Fruit fly (Drosophila melanogaster) whole organism, embryonic: Measurements from ENCODE around the gene CG15549.

Experiments used
- BEAF-32 ChIP-seq: fragments of 200-800 bp; sonication (Bioruptor generic); optimal IDR thresholded peaks from 3 replicates; lab custom pipeline; 2017; ENCODE audit warnings: missing biosample characterization, missing genetic modification characterization, mild to moderate bottlenecking, moderate library complexity, missing genetic modification reagents
- BtbVII ChIP-seq: fragments of 200-800 bp; sonication (Bioruptor generic); optimal IDR thresholded peaks from 3 replicates; lab custom pipeline; 2017; ENCODE audit warnings: missing biosample characterization, mild to moderate bottlenecking, missing genetic modification characterization
- CG10147 ChIP-seq: fragments of 200-800 bp; sonication (Bioruptor generic); optimal IDR thresholded peaks from 2 replicates; lab custom pipeline; 2019; ENCODE audit warnings: missing biosample characterization, mild to moderate bottlenecking, missing genetic modification characterization, moderate library complexity
- CG10267 ChIP-seq: fragments of 200-800 bp; sonication (Bioruptor generic); optimal IDR thresholded peaks from 2 replicates; lab custom pipeline; 2018; ENCODE audit warnings: missing biosample characterization, mild to moderate bottlenecking, missing genetic modification characterization, moderate library complexity
- CG10654 ChIP-seq: fragments of 200-800 bp; sonication (Bioruptor generic); optimal IDR thresholded peaks from 2 replicates; lab custom pipeline; 2016; ENCODE audit warnings: missing biosample characterization, missing genetic modification characterization
- CG12104 ChIP-seq: fragments of 200-800 bp; sonication (Bioruptor generic); optimal IDR thresholded peaks from 3 replicates; lab custom pipeline; 2016; ENCODE audit warnings: missing biosample characterization, missing genetic modification characterization
- CG13424 ChIP-seq: fragments of 200-800 bp; sonication (Bioruptor generic); optimal IDR thresholded peaks from 2 replicates; lab custom pipeline; 2019; ENCODE audit warnings: missing biosample characterization, mild to moderate bottlenecking, missing genetic modification characterization, moderate library complexity
- CG1603 ChIP-seq: fragments of 200-800 bp; sonication (Bioruptor generic); optimal IDR thresholded peaks from 2 replicates; lab custom pipeline; 2019; ENCODE audit warnings: missing biosample characterization, mild to moderate bottlenecking, missing genetic modification characterization, moderate library complexity
- CG1792 ChIP-seq: fragments of 200-800 bp; sonication (Bioruptor generic); optimal IDR thresholded peaks from 2 replicates; lab custom pipeline; 2016; ENCODE audit warnings: missing biosample characterization, missing genetic modification characterization
- CG2889 ChIP-seq: fragments of 200-800 bp; sonication (Bioruptor generic); IDR thresholded peaks from 3 replicates; pipeline ENCODE4 v1.3.6; 2022; ENCODE audit warnings: missing biosample characterization, missing genetic modification characterization
- CG6689 ChIP-seq: fragments of 200-800 bp; sonication (Bioruptor generic); IDR thresholded peaks from 2 replicates; pipeline ENCODE4 v1.3.6; 2022; ENCODE audit warnings: missing biosample characterization, missing genetic modification characterization
- CG7556 ChIP-seq: fragments of 200-800 bp; sonication (Bioruptor generic); optimal IDR thresholded peaks from 2 replicates; lab custom pipeline; 2017; ENCODE audit warnings: missing biosample characterization, mild to moderate bottlenecking, missing genetic modification characterization
- CG9727 ChIP-seq: fragments of 200-800 bp; sonication (Bioruptor generic); optimal IDR thresholded peaks from 3 replicates; lab custom pipeline; 2017; ENCODE audit warnings: missing biosample characterization, mild to moderate bottlenecking, missing genetic modification characterization
- Fer3 ChIP-seq: fragments of 200-800 bp; sonication (Bioruptor generic); optimal IDR thresholded peaks from 2 replicates; lab custom pipeline; 2018; ENCODE audit warnings: missing biosample characterization, mild to moderate bottlenecking, missing genetic modification characterization, moderate library complexity
- GATAe ChIP-seq: fragments of 200-800 bp; sonication (Bioruptor generic); conservative IDR thresholded peaks from 2 replicates; pipeline ENCODE4 v1.3.6; 2022; ENCODE audit warnings: missing biosample characterization, missing genetic modification characterization
- Hand ChIP-seq: fragments of 200-800 bp; sonication (Bioruptor generic); optimal IDR thresholded peaks from 2 replicates; lab custom pipeline; 2017; ENCODE audit warnings: mild to moderate bottlenecking, missing biosample characterization, missing genetic modification reagents, missing genetic modification characterization
- MESR4 ChIP-seq: fragments of 200-800 bp; sonication (Bioruptor generic); optimal IDR thresholded peaks from 2 replicates; lab custom pipeline; 2018; ENCODE audit warnings: missing biosample characterization, mild to moderate bottlenecking, missing genetic modification characterization, moderate library complexity
- Med ChIP-seq: fragments of 200-800 bp; sonication (Bioruptor generic); peaks from one replicate; lab custom pipeline; 2016; ENCODE audit warnings: missing biosample characterization, missing genetic modification characterization, mild to moderate bottlenecking, inconsistent platforms, moderate library complexity
- Mes4 ChIP-seq: fragments of 200-800 bp; sonication (Bioruptor generic); optimal IDR thresholded peaks from 2 replicates; lab custom pipeline; 2016; ENCODE audit warnings: missing biosample characterization, missing genetic modification characterization
- Opbp ChIP-seq: fragments of 200-800 bp; sonication (Bioruptor generic); IDR thresholded peaks from 3 replicates; pipeline ENCODE4 v1.3.6; 2022; ENCODE audit warnings: missing biosample characterization, missing genetic modification characterization; ENCODE audit not compliant: partially characterized antibody
- Pdp1 ChIP-seq, 2 experiments: fragments of 200-800 bp; sonication (Bioruptor generic); optimal IDR thresholded peaks; 3 replicates each; lab custom pipeline; 2016; ENCODE audit warnings: missing biosample characterization in 2 of 2, missing genetic modification characterization in 2 of 2, mild to moderate bottlenecking in 1 of 2, moderate library complexity in 1 of 2
- Ptx1 ChIP-seq: fragments of 200-800 bp; sonication (Bioruptor generic); IDR thresholded peaks from 2 replicates; pipeline ENCODE4 v1.3.6; 2022; ENCODE audit warnings: missing biosample characterization, missing genetic modification characterization
- Scr ChIP-seq: fragments of 200-800 bp; sonication (Bioruptor generic); IDR thresholded peaks from 2 replicates; pipeline ENCODE4 v1.3.6; 2022; ENCODE audit warnings: missing biosample characterization, missing genetic modification characterization; ENCODE audit not compliant: partially characterized antibody
- Sox100B ChIP-seq: fragments of 200-800 bp; sonication (Bioruptor generic); optimal IDR thresholded peaks from 3 replicates; lab custom pipeline; 2018; ENCODE audit warnings: missing biosample characterization, mild to moderate bottlenecking, missing genetic modification characterization
- Ssrp ChIP-seq: fragments of 200-800 bp; sonication (Bioruptor generic); optimal IDR thresholded peaks from 2 replicates; lab custom pipeline; 2018; ENCODE audit warnings: missing biosample characterization, mild to moderate bottlenecking, missing genetic modification characterization, moderate library complexity
- Vsx1 ChIP-seq: fragments of 200-800 bp; sonication (Bioruptor generic); optimal IDR thresholded peaks from 2 replicates; lab custom pipeline; 2017; ENCODE audit warnings: missing biosample characterization, mild to moderate bottlenecking, missing genetic modification characterization, missing genetic modification reagents
- ap ChIP-seq: fragments of 200-800 bp; sonication (Bioruptor generic); IDR thresholded peaks from 2 replicates; pipeline ENCODE4 v1.3.6; 2022; ENCODE audit warnings: missing biosample characterization, missing genetic modification characterization
- cad ChIP-seq: fragments of >200 bp; optimal IDR thresholded peaks from 2 replicates; lab custom pipeline; 2017; ENCODE audit warnings: missing biosample characterization, missing genetic modification characterization
- corto ChIP-seq: fragments of 200-800 bp; sonication (Bioruptor generic); optimal IDR thresholded peaks from 2 replicates; lab custom pipeline; 2016; ENCODE audit warnings: missing biosample characterization, mild to moderate bottlenecking, missing genetic modification characterization, moderate library complexity
- crol ChIP-seq: fragments of 200-800 bp; sonication (Bioruptor generic); IDR thresholded peaks from 2 replicates; pipeline ENCODE4 v1.3.6; 2022; ENCODE audit warnings: missing biosample characterization, missing genetic modification characterization
- ftz-f1 ChIP-seq: fragments of 200-800 bp; sonication (Bioruptor generic); optimal IDR thresholded peaks from 2 replicates; lab custom pipeline; 2016; ENCODE audit warnings: missing biosample characterization, missing genetic modification characterization
- hkb ChIP-seq, 2 experiments: fragments of 200-800 bp in 1 of 2; fragments of >200 bp in 1 of 2; sonication (Bioruptor generic) in 1 of 2; IDR thresholded peaks in 1 of 2; optimal IDR thresholded peaks in 1 of 2; 2 replicates each; pipeline versions ENCODE4 v1.3.6 to Lab custom; 2017 to 2022; ENCODE audit warnings: missing biosample characterization in 1 of 2, missing genetic modification characterization in 1 of 2
- klu ChIP-seq: fragments of 200-800 bp; sonication (Bioruptor generic); IDR thresholded peaks from 2 replicates; pipeline ENCODE4 v1.3.6; 2022; ENCODE audit warnings: missing biosample characterization, missing genetic modification characterization
- lola ChIP-seq, 3 experiments: fragments of >200 bp in 2 of 3; fragments of 200-800 bp in 1 of 3; sonication (Bioruptor generic) in 1 of 3; optimal IDR thresholded peaks; 2 replicates each; lab custom pipeline; 2017 to 2019; ENCODE audit warnings: missing biosample characterization in 3 of 3, missing genetic modification characterization in 3 of 3, mild to moderate bottlenecking in 1 of 3, moderate library complexity in 1 of 3
- lov ChIP-seq, 2 experiments: fragments of 200-800 bp in 1 of 2; fragments of >200 bp in 1 of 2; sonication (Bioruptor generic) in 1 of 2; IDR thresholded peaks in 1 of 2; optimal IDR thresholded peaks in 1 of 2; 2 replicates in 1 of 2; 3 replicates in 1 of 2; pipeline versions ENCODE4 v1.3.6 to Lab custom; 2017 to 2022; ENCODE audit warnings: missing biosample characterization in 1 of 2, missing genetic modification characterization in 1 of 2
- p53 ChIP-seq: fragments of 200-800 bp; sonication (Bioruptor generic); optimal IDR thresholded peaks from 2 replicates; lab custom pipeline; 2016; ENCODE audit warnings: missing biosample characterization, missing genetic modification characterization
- pfk ChIP-seq: fragments of 200-800 bp; sonication (Bioruptor generic); optimal IDR thresholded peaks from 2 replicates; lab custom pipeline; 2018; ENCODE audit warnings: missing biosample characterization, mild to moderate bottlenecking, missing genetic modification characterization, moderate library complexity
- pzg ChIP-seq: fragments of 200-800 bp; sonication (Bioruptor generic); optimal IDR thresholded peaks from 3 replicates; lab custom pipeline; 2018; ENCODE audit warnings: missing biosample characterization, mild to moderate bottlenecking, missing genetic modification characterization, moderate library complexity
- salm ChIP-seq: fragments of 200-800 bp; sonication (Bioruptor generic); optimal IDR thresholded peaks from 2 replicates; lab custom pipeline; 2018; ENCODE audit warnings: missing biosample characterization, mild to moderate bottlenecking, missing genetic modification characterization
- shn ChIP-seq: fragments of 200-800 bp; sonication (Bioruptor generic); optimal IDR thresholded peaks from 3 replicates; lab custom pipeline; 2016; ENCODE audit warnings: missing biosample characterization, missing genetic modification characterization
- sim ChIP-seq: fragments of 200-800 bp; sonication (Bioruptor generic); IDR thresholded peaks from 2 replicates; pipeline ENCODE4 v1.3.6; 2022; ENCODE audit warnings: missing biosample characterization, missing genetic modification characterization
- sisA ChIP-seq: fragments of 200-800 bp; sonication (Bioruptor generic); IDR thresholded peaks from 2 replicates; pipeline ENCODE4 v1.3.6; 2022; ENCODE audit warnings: missing biosample characterization, missing genetic modification characterization
- so ChIP-seq: fragments of 200-800 bp; sonication (Bioruptor generic); IDR thresholded peaks from 3 replicates; pipeline ENCODE4 v1.3.6; 2022; ENCODE audit warnings: missing biosample characterization, missing genetic modification characterization
- tio ChIP-seq: fragments of 200-800 bp; sonication (Bioruptor generic); optimal IDR thresholded peaks from 2 replicates; lab custom pipeline; 2017; ENCODE audit warnings: missing biosample characterization, missing genetic modification characterization, inconsistent platforms
- twi ChIP-seq: fragments of 200-800 bp; optimal IDR thresholded peaks from 2 replicates; lab custom pipeline; 2019; ENCODE audit warnings: missing biosample characterization, mild to moderate bottlenecking, missing genetic modification characterization, moderate library complexity
- vnd ChIP-seq: fragments of 200-800 bp; sonication (Bioruptor generic); IDR thresholded peaks from 3 replicates; pipeline ENCODE4 v1.3.6; 2022; ENCODE audit warnings: missing biosample characterization, missing genetic modification characterization; ENCODE audit not compliant: partially characterized antibody
- zen ChIP-seq: fragments of 200-800 bp; sonication (Bioruptor generic); optimal IDR thresholded peaks from 3 replicates; lab custom pipeline; 2018; ENCODE audit warnings: missing biosample characterization, mild to moderate bottlenecking, missing genetic modification characterization, moderate library complexity
- zfh2 ChIP-seq: fragments of 200-800 bp; sonication (Bioruptor generic); optimal IDR thresholded peaks from 2 replicates; lab custom pipeline; 2016; ENCODE audit warnings: missing biosample characterization, missing genetic modification characterization

Gene CG15549

dm6 chr3R:30922414-30922813 is 13.9 kb downstream of the CG15549 start:
- no peak for TF ChIP-seq CG10147 (GFP tag; lab: Kevin White, UChicago)
- TF ChIP-seq sim (GFP tag; lab: Robert Waterston, UW), result no peak
- TF ChIP-seq Scr, result no peak
- TF ChIP-seq crol (GFP tag; lab: Robert Waterston, UW), result peak; percentile 52; the same call in 1 of the 2 replicates
- TF ChIP-seq zfh2 (GFP tag; lab: Kevin White, UChicago), result no peak
- TF ChIP-seq CG9727 (GFP tag; lab: Kevin White, UChicago), result no peak
- no peak for TF ChIP-seq Med (GFP tag; lab: Kevin White, UChicago)
- TF ChIP-seq CG12104 (GFP tag; lab: Kevin White, UChicago), result no peak
- no peak for TF ChIP-seq BtbVII
- no peak for TF ChIP-seq salm (tag; lab: Kevin White, UChicago)
- TF ChIP-seq CG10267 (tag; lab: Kevin White, UChicago), result no peak
- TF ChIP-seq pzg (GFP tag; lab: Kevin White, UChicago), result no peak
- no peak for TF ChIP-seq sisA (GFP tag; lab: Robert Waterston, UW)
- no peak for TF ChIP-seq ap (GFP tag; lab: Robert Waterston, UW)
- TF ChIP-seq twi (tag; lab: Kevin White, UChicago), result peak; percentile 59
- TF ChIP-seq cad (GFP tag; lab: Kevin White, UChicago), result peak; percentile 9
- peak in 1 of 2 experiments; percentile 32 for TF ChIP-seq Pdp1 (GFP tag; optimal IDR thresholded peaks at IDR 0.05; lab: Kevin White, UChicago)

dm6 chr3R:30918872-30919271 is 17.4 kb downstream of the CG15549 start:
- TF ChIP-seq BEAF-32 (GFP tag; lab: Kevin White, UChicago) (no peak), vnd (GFP tag; lab: Robert Waterston, UW) (no peak), so (GFP tag; lab: Robert Waterston, UW) (no peak), CG6689 (GFP tag; lab: Robert Waterston, UW) (no peak), CG7556 (GFP tag; lab: Kevin White, UChicago) (peak; percentile 13), zen (tag; lab: Kevin White, UChicago) (peak; percentile 54), cad (GFP tag; lab: Kevin White, UChicago) (no peak), Ptx1 (GFP tag; lab: Robert Waterston, UW) (no peak), p53 (GFP tag; lab: Kevin White, UChicago) (no peak), corto (GFP tag; lab: Kevin White, UChicago) (no peak), Mes4 (GFP tag; lab: Kevin White, UChicago) (no peak), Vsx1 (peak; percentile 27), CG10654 (no peak), Hand (GFP tag; lab: Kevin White, UChicago) (no peak), Opbp (GFP tag; lab: Robert Waterston, UW) (no peak), CG13424 (tag; lab: Kevin White, UChicago) (peak; percentile 44), ftz-f1 (no peak), hkb (optimal IDR thresholded peaks at IDR 0.05; lab: Kevin White, UChicago) (no peak), hkb (GFP tag; IDR thresholded peaks at IDR 0.05; lab: Robert Waterston, UW) (0 out of 2 replicates have a peak, but pooled peaks have one; percentile 14), GATAe (GFP tag; lab: Robert Waterston, UW) (no peak), klu (GFP tag; lab: Robert Waterston, UW) (no peak), lov (optimal IDR thresholded peaks at IDR 0.05; lab: Kevin White, UChicago) (no peak), lov (GFP tag; IDR thresholded peaks at IDR 0.05; lab: Robert Waterston, UW) (no peak), CG2889 (GFP tag; lab: Robert Waterston, UW) (no peak), MESR4 (no peak), lola (GFP tag; optimal IDR thresholded peaks at IDR 0.05; lab: Kevin White, UChicago) (peak in 1 of 3 experiments; percentile 56), CG1603 (tag; lab: Kevin White, UChicago) (peak; percentile 38), pfk (GFP tag; lab: Kevin White, UChicago) (no peak), Fer3 (tag; lab: Kevin White, UChicago) (peak; percentile 2), shn (no peak), Sox100B (GFP tag; lab: Kevin White, UChicago) (peak; percentile 38), CG1792 (GFP tag; lab: Kevin White, UChicago) (no peak), Ssrp (tag; lab: Kevin White, UChicago) (no peak), tio (no peak)
